Fruit fly (Drosophila melanogaster): ENCODE data around the gene CG16974.
A peak's percentile ranks its signal among the peaks of the same experiment; 100 is the strongest.

The CG16974 gene

dm6 chr2L:13164994-13165801 is 26.6 kb downstream of the CG16974 start, which contains the start of gene Sirt1 (continued):
- TF ChIP-seq CG9797 (GFP tag; optimal IDR thresholded peaks at IDR 0.05) (peak; percentile 70), ATbp (GFP tag; optimal IDR thresholded peaks at IDR 0.05) (peak; percentile 62), Blimp-1 (GFP tag; optimal IDR thresholded peaks at IDR 0.05) (no peak), CG8290 (GFP tag; optimal IDR thresholded peaks at IDR 0.05) (peak; percentile 83), CG8290 (tag; optimal IDR thresholded peaks at IDR 0.05) (peak; percentile 2 to 7), sna (GFP tag; IDR thresholded peaks at IDR 0.05; ENCODE audit: partially characterized antibody) (no peak), PHDP (tag; optimal IDR thresholded peaks at IDR 0.05) (peak; percentile 84), nau (GFP tag; optimal IDR thresholded peaks at IDR 0.05) (no peak), CG6813 (GFP tag; optimal IDR thresholded peaks at IDR 0.05) (peak; percentile 73), Dfd (GFP tag; optimal IDR thresholded peaks at IDR 0.05) (no peak), inv (GFP tag; IDR thresholded peaks at IDR 0.05; ENCODE audit: partially characterized antibody) (no peak), Doc2 (GFP tag; IDR thresholded peaks at IDR 0.05) (peak; percentile 8; the same call in 1 of the 2 replicates), Rx (GFP tag; IDR thresholded peaks at IDR 0.05) (peak; percentile 24; the same call in 1 of the 2 replicates), CG32772 (GFP tag; IDR thresholded peaks at IDR 0.05) (peak; percentile 75; the same call in 1 of the 2 replicates), CG13287 (GFP tag; IDR thresholded peaks at IDR 0.05; ENCODE audit: partially characterized antibody) (no peak), unpg (GFP tag; optimal IDR thresholded peaks at IDR 0.05) (peak; percentile 82), Mad (GFP tag; optimal IDR thresholded peaks at IDR 0.05) (peak; percentile 46), Hr78 (GFP tag; optimal IDR thresholded peaks at IDR 0.05) (no peak), Hsf (GFP tag; optimal IDR thresholded peaks at IDR 0.05) (peak; percentile 85), jumu (GFP tag; optimal IDR thresholded peaks at IDR 0.05) (peak; percentile 22), stc (GFP tag; IDR thresholded peaks at IDR 0.05) (peak; percentile 50; the same call in 1 of the 2 replicates), CG7556 (GFP tag; optimal IDR thresholded peaks at IDR 0.05) (peak; percentile 92), D (optimal IDR thresholded peaks at IDR 0.05) (no peak), D (GFP tag; optimal IDR thresholded peaks at IDR 0.05) (peak; percentile 79), CG17912 (GFP tag; optimal IDR thresholded peaks at IDR 0.05) (no peak), CG30403 (GFP tag; optimal IDR thresholded peaks at IDR 0.05) (peak; percentile 96), CG12104 (GFP tag; optimal IDR thresholded peaks at IDR 0.05) (peak; percentile 88), Opbp (GFP tag; IDR thresholded peaks at IDR 0.05; ENCODE audit: partially characterized antibody) (peak; percentile 43; the same call in 1 of the 3 replicates), unc-4 (GFP tag; IDR thresholded peaks at IDR 0.05; ENCODE audit: partially characterized antibody) (no peak), jing (GFP tag; optimal IDR thresholded peaks at IDR 0.05) (peak; percentile 48), HHEX (GFP tag; optimal IDR thresholded peaks at IDR 0.05) (peak; percentile 82), CG42726 (GFP tag; IDR thresholded peaks at IDR 0.05; ENCODE audit: partially characterized antibody) (no peak), CG6765 (GFP tag; optimal IDR thresholded peaks at IDR 0.05) (peak; percentile 66), zfh1 (GFP tag; IDR thresholded peaks at IDR 0.05) (peak; percentile 66; the same call in 1 of the 3 replicates), Bteb2 (GFP tag; optimal IDR thresholded peaks at IDR 0.05) (peak; percentile 52), CG34422 (GFP tag; IDR thresholded peaks at IDR 0.05) (no peak; the same call in 2 of the 3 replicates), CG16815 (GFP tag; optimal IDR thresholded peaks at IDR 0.05) (peak; percentile 91), CG3726 (GFP tag; IDR thresholded peaks at IDR 0.05) (peak; percentile 77; the same call in 2 of the 3 replicates), C15 (GFP tag; IDR thresholded peaks at IDR 0.05) (no peak), CG18262 (tag; optimal IDR thresholded peaks at IDR 0.05) (peak; percentile 94), CG2875 (GFP tag; optimal IDR thresholded peaks at IDR 0.05) (peak; percentile 64), emc (GFP tag; optimal IDR thresholded peaks at IDR 0.05) (no peak), zen2 (GFP tag; IDR thresholded peaks at IDR 0.05; ENCODE audit: partially characterized antibody) (no peak), Hr51 (GFP tag; optimal IDR thresholded peaks at IDR 0.05) (peak; percentile 7 to 89), CG12769 (tag; optimal IDR thresholded peaks at IDR 0.05) (peak; percentile 14), CG17802 (tag; optimal IDR thresholded peaks at IDR 0.05) (no peak), chif (GFP tag; optimal IDR thresholded peaks at IDR 0.05) (peak; percentile 23 to 70), Sin3A (optimal IDR thresholded peaks at IDR 0.05) (no peak)
